Worm (Caenorhabditis elegans): ENCODE measurements around the gene psmd-9.

- TF ChIP-seq lin-11 (tag; optimal IDR thresholded peaks at IDR 0.05) (no peak), blmp-1 (tag; optimal IDR thresholded peaks at IDR 0.05; ENCODE audit: insufficient read depth) (peak; percentile 73), lin-13 (GFP tag; optimal IDR thresholded peaks at IDR 0.05) (no peak), ama-1 (optimal IDR thresholded peaks at IDR 0.05) (peak; percentile 59), crh-2 (tag; optimal IDR thresholded peaks at IDR 0.05) (peak; percentile 60)
Observed at ce11 chrII:6891838-6892237, 10.1 kb upstream of the psmd-9 start.

All from whole organism, L2 larva.